Worm (Caenorhabditis elegans) whole organism, midembryonic: ENCODE data around the gene srh-231.
"Not testable (repeated sequence)": the region's sequence is repeated elsewhere in the genome, so short reads cannot be mapped to it uniquely, and the experiment has no call there.

Source experiments
- T22C8.4 ChIP-seq: fragments of 200-800 bp; sonication (Bioruptor generic); IDR thresholded peaks from 2 replicates; pipeline ENCODE4 v1.3.6; 2022; ENCODE audit warnings: missing genetic modification characterization, missing compliant biosample characterization
- cog-1 ChIP-seq: sonication (generic microtip); optimal IDR thresholded peaks from 2 replicates; lab custom pipeline; 2016; ENCODE audit warnings: missing genetic modification characterization, missing compliant biosample characterization
- flt-1 ChIP-seq: fragments of 200-800 bp; sonication (Bioruptor generic); IDR thresholded peaks from 2 replicates; pipeline ENCODE4 v1.3.6; 2022; ENCODE audit warnings: missing genetic modification characterization, missing compliant biosample characterization
- klf-2 ChIP-seq: fragments of 200-800 bp; sonication (Bioruptor generic); conservative IDR thresholded peaks from 2 replicates; pipeline ENCODE4 v1.3.6; 2022; ENCODE audit warnings: missing genetic modification reagents, missing genetic modification characterization, missing compliant biosample characterization
- med-1 ChIP-seq: sonication (generic microtip); optimal IDR thresholded peaks from 2 replicates; lab custom pipeline; 2017; ENCODE audit warnings: missing genetic modification characterization, mild to moderate bottlenecking, missing compliant biosample characterization, antibody characterized with exemption, missing genetic modification reagents; ENCODE audit not compliant: insufficient read depth
- ref-1 ChIP-seq: fragments of 200-800 bp; sonication (Bioruptor generic); conservative IDR thresholded peaks from 2 replicates; pipeline ENCODE4 v1.3.6; 2022; ENCODE audit warnings: missing genetic modification reagents, missing genetic modification characterization, missing compliant biosample characterization
- tab-1 ChIP-seq: fragments of 200-800 bp; sonication (Bioruptor generic); IDR thresholded peaks from 2 replicates; pipeline ENCODE4 v1.3.6; 2022; ENCODE audit warnings: missing genetic modification characterization, missing compliant biosample characterization
- ztf-23 ChIP-seq: fragments of 200-800 bp; sonication (Bioruptor generic); IDR thresholded peaks from 2 replicates; pipeline ENCODE4 v1.3.6; 2022; ENCODE audit warnings: missing genetic modification reagents, missing genetic modification characterization, missing compliant biosample characterization
- ztf-29 ChIP-seq: fragments of 200-800 bp; sonication (Bioruptor generic); IDR thresholded peaks from 2 replicates; pipeline ENCODE4 v1.3.6; 2022; ENCODE audit warnings: missing genetic modification reagents, missing genetic modification characterization, missing compliant biosample characterization

srh-231 gene

DNA sequence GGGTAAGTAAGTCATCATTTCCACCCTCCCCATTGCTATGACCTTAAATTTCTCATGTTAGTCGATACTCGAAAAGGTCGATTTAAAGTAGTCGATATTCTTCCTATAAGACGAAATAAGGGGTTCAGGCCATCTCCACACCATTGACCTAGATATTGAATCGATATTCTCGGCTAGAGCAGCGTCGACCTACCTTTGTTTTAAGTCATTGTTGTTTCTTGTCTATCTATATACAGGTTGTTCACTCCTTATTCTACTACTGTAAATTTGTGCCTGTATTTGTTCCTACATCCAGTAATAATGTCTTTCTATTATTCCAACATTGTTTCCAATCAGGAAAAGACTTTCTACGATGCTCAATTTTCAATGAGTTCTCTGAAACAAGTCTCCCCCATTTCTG is 25.1 kb downstream of the srh-231 start, which contains the start of gene F10G2.4:
TSS of gene F10G2.4 (plus strand) at position 301 of the 400 bp plus-strand sequence.
- TF ChIP-seq cog-1 (no peak), med-1 (no peak), tab-1 (no peak), ztf-23 (GFP tag; lab: Robert Waterston, UW) (no peak), ref-1 (GFP tag; lab: Robert Waterston, UW) (no peak)

DNA sequence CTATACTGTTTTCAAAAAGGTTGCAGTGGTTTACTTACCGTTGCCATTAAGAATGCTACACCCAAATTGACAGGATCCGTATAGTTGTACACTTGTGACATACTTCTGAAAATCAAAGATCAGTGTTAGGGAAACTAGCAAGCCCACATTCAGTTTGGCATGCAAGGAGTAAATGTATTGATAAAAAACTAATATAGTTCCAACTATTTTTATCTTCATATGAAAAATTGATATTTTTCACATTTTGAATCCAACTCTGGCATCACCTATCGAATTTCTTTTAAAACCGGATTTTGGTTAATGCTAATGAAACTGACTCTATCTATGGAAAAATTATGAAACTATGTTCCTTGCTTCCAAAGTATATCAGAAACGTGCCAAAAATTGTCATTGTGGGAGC is 26.8 kb downstream of the srh-231 start, which contains the start of gene srx-92:
TSS of gene srx-92 (minus strand) at position 101 of the 400 bp plus-strand sequence.
- no peak for TF ChIP-seq flt-1 (GFP tag; lab: Robert Waterston, UW)
- TF ChIP-seq klf-2, result no peak
- TF ChIP-seq tab-1, result no peak
- TF ChIP-seq med-1, result no peak
- TF ChIP-seq T22C8.4, result no peak
- TF ChIP-seq ref-1 (GFP tag; lab: Robert Waterston, UW), result no peak
- TF ChIP-seq ztf-29, result no peak
- TF ChIP-seq cog-1, result no peak
- TF ChIP-seq ztf-23 (GFP tag; lab: Robert Waterston, UW), result no peak

DNA sequence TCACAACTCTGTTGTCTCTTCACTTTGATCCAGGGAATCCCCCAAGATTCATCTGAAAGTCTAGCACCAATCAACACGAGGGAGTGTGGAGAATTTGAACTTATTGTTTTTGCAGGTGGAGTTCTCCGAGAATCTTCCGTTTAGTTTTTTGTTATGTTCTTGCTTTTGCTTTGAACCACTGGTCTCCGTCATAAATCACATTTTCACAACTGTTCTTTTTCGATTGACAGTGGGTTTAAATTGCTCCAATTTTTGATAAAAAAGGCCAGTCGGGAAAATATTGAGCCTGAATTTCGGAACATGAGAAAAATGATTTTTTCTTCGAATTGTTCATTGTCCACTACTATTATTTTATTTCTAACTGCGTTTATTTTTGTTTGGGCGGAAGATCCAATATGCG is 30.1 kb downstream of the srh-231 start, which contains the start of gene F10G2.10:
TSS of gene F10G2.10 (plus strand) at position 301 of the 400 bp plus-strand sequence.
- TF ChIP-seq T22C8.4, result no peak
- no peak for TF ChIP-seq ztf-29
- no peak for TF ChIP-seq ztf-23 (GFP tag; lab: Robert Waterston, UW)
- no peak for TF ChIP-seq cog-1
- TF ChIP-seq tab-1, result no peak
- TF ChIP-seq klf-2, result no peak
- no peak for TF ChIP-seq med-1
- no peak for TF ChIP-seq ref-1 (GFP tag; lab: Robert Waterston, UW)
- no peak for TF ChIP-seq flt-1 (GFP tag; lab: Robert Waterston, UW)

DNA sequence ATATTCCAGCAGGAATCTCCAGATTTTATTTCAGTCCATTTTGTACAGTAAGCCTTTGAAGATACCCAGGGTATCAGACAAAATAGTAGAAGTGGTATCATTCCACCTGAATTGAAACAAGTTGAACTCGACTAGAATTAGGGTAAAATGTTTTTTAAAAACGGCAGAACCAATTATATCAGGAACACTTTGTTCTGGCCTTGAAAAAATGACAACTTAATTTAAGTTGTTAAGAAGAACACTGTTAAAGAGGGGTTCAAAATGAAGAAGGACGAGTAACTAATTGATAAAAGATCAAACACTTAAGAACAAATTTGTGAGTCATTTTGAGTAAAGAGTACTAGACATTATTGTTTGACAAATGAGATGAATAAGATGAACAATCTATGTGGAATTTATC is 31.1 kb downstream of the srh-231 start, which contains the start of gene lmd-4:
TSS of gene lmd-4 (minus strand) at position 101 of the 400 bp plus-strand sequence.
- TF ChIP-seq ztf-29 (no peak), ztf-23 (GFP tag; lab: Robert Waterston, UW) (no peak), ref-1 (GFP tag; lab: Robert Waterston, UW) (no peak)

DNA sequence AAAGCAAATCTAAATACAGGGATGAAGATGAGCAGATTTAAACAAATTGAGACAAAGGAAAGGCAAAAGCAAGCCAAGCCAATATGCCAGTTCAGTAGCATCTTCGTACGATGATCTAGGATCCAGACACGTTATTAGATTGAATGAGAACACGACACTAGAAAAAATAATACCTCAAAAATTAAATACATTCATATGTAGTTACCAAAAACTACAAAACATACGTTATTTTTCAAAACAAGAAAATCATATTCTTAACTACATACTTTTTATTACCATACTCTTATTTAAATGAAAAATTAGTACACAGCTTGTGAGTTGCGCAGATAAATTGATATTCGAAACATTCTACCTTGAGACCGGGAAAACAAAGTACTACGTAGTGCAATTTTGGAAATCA is 38.8 kb downstream of the srh-231 start, which contains the start of gene srx-6:
TSS of gene srx-6 (minus strand) at position 101 of the 400 bp plus-strand sequence.
- TF ChIP-seq cog-1 (no peak), klf-2 (no peak), T22C8.4 (no peak), ztf-23 (GFP tag; lab: Robert Waterston, UW) (no peak), ref-1 (GFP tag; lab: Robert Waterston, UW) (no peak), med-1 (no peak), flt-1 (GFP tag; lab: Robert Waterston, UW) (no peak), tab-1 (no peak), ztf-29 (no peak)

DNA sequence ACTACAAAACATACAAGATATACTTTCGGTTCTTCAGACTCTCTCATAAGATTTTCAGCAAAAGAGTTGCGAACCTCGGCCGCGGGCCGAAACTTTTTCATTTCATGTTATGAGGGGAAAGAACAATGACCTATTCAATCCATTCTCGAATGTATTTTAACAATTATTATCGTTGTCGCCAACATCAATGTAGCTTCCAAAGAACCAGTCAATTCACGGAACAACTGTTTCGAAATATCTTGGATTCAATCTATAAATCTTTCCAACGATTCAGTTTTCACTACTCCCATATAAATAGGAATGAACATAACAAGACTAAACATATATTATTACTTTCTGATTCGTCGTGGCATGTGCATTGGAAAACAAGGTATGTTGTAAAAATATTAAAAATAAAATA is 44.9 kb downstream of the srh-231 start, which contains the start of gene F07G11.1:
TSS of gene F07G11.1 (plus strand) at position 301 of the 400 bp plus-strand sequence.
- no peak for TF ChIP-seq ztf-23 (GFP tag; lab: Robert Waterston, UW)
- TF ChIP-seq tab-1, result no peak
- TF ChIP-seq ref-1 (GFP tag; lab: Robert Waterston, UW), result no peak
- no peak for TF ChIP-seq klf-2
- TF ChIP-seq ztf-29, result no peak
- TF ChIP-seq T22C8.4, result no peak
- TF ChIP-seq cog-1, result no peak
- no peak for TF ChIP-seq flt-1 (GFP tag; lab: Robert Waterston, UW)
- no peak for TF ChIP-seq med-1

DNA sequence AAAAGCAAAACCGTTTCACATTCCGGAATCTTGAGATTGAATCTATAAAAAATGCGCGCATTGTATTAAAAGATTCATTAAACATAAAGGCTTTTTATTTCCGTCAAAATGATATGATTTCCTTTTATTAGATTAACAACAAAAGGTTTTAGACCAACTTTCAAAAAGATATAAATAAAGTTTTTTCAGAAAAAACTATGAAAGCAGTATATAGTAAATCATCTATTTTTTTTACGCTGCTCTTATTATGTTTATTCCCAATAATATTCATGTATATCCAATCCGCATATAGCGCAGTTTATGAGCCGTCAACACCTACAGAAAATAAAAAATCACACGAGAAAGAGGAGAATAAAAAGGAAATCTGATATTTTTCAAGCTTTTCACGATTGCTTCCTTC is 47.5 kb downstream of the srh-231 start, which contains the start of gene F07G11.2:
TSS of gene F07G11.2 (plus strand) at position 301 of the 400 bp plus-strand sequence.
- not testable (repeated sequence) for TF ChIP-seq tab-1; flt-1 (GFP tag; lab: Robert Waterston, UW); ztf-23 (GFP tag; lab: Robert Waterston, UW)
